Worm (Caenorhabditis elegans): ENCODE data around the gene R07B7.8.

- TF ChIP-seq ama-1 (optimal IDR thresholded peaks at IDR 0.05) (no peak), vab-15 (tag; optimal IDR thresholded peaks at IDR 0.05) (no peak), lsy-2 (tag; optimal IDR thresholded peaks at IDR 0.05) (no peak), egl-27 (tag; optimal IDR thresholded peaks at IDR 0.05) (no peak), nhr-84 (tag; optimal IDR thresholded peaks at IDR 0.05) (no peak), hlh-17 (GFP tag; optimal IDR thresholded peaks at IDR 0.05; ENCODE audit: borderline replicate concordance) (no peak), unc-62 (GFP tag; optimal IDR thresholded peaks at IDR 0.05) (no peak), lin-39 (tag; optimal IDR thresholded peaks at IDR 0.05) (no peak), nhr-28 (tag; optimal IDR thresholded peaks at IDR 0.05) (no peak), zag-1 (tag; optimal IDR thresholded peaks at IDR 0.05) (no peak), jun-1 (tag; optimal IDR thresholded peaks at IDR 0.05) (no peak), nhr-11 (tag; optimal IDR thresholded peaks at IDR 0.05) (no peak), lin-13 (GFP tag; optimal IDR thresholded peaks at IDR 0.05) (no peak)
These were observed 30.5 kb downstream of the R07B7.8 start, which contains the start of gene F10C2.7 for ce11 chrV:12053598-12053997.
